Worm (Caenorhabditis elegans) whole organism, early embryonic: ENCODE results near the gene C35D10.7.

Experiments used
- B0310.2 ChIP-seq: sonication (generic microtip); optimal IDR thresholded peaks from 2 replicates; lab custom pipeline; 2016; ENCODE audit warnings: mild to moderate bottlenecking, missing genetic modification characterization, missing compliant biosample characterization
- F13C5.2 ChIP-seq: sonication (generic microtip); optimal IDR thresholded peaks from 2 replicates; lab custom pipeline; 2017; ENCODE audit warnings: mild to moderate bottlenecking, missing genetic modification characterization, inconsistent platforms, missing compliant biosample characterization
- aly-1 ChIP-seq: sonication (generic microtip); optimal IDR thresholded peaks from 2 replicates; lab custom pipeline; 2016; ENCODE audit warnings: missing genetic modification characterization, missing compliant biosample characterization
- ama-1 ChIP-seq: fragments of 150-350 bp; optimal IDR thresholded peaks from 2 replicates; lab custom pipeline; 2014
- ceh-13 ChIP-seq: fragments of 200-800 bp; sonication (Bioruptor generic); optimal IDR thresholded peaks from 2 replicates; lab custom pipeline; 2018; ENCODE audit warnings: mild to moderate bottlenecking, missing genetic modification characterization, missing compliant biosample characterization
- ceh-36 ChIP-seq: sonication (generic microtip); optimal IDR thresholded peaks from 2 replicates; lab custom pipeline; 2016; ENCODE audit warnings: missing genetic modification characterization, inconsistent platforms, missing compliant biosample characterization
- ets-7 ChIP-seq: sonication (generic microtip); optimal IDR thresholded peaks from 2 replicates; lab custom pipeline; 2016; ENCODE audit warnings: missing genotype, missing genetic modification characterization, missing compliant biosample characterization
- flt-1 ChIP-seq: fragments of 200-800 bp; sonication (Bioruptor generic); IDR thresholded peaks from 2 replicates; pipeline ENCODE4 v1.3.6; 2022; ENCODE audit warnings: missing genetic modification characterization, missing compliant biosample characterization
- hmbx-1 ChIP-seq: sonication (generic microtip); optimal IDR thresholded peaks from 2 replicates; lab custom pipeline; 2016; ENCODE audit warnings: mild to moderate bottlenecking, missing genetic modification characterization, missing compliant biosample characterization
- hmg-4 ChIP-seq: fragments of 200-800 bp; sonication (Bioruptor generic); optimal IDR thresholded peaks from 2 replicates; lab custom pipeline; 2018; ENCODE audit warnings: mild to moderate bottlenecking, missing genetic modification characterization, missing compliant biosample characterization
- hnd-1 ChIP-seq: sonication (generic microtip); optimal IDR thresholded peaks from 2 replicates; lab custom pipeline; 2016; ENCODE audit warnings: missing genetic modification characterization, missing compliant biosample characterization
- pes-1 ChIP-seq: fragments of 200-800 bp; sonication (Bioruptor generic); IDR thresholded peaks from 2 replicates; pipeline ENCODE4 v1.3.6; 2022; ENCODE audit warnings: missing genetic modification reagents, missing genetic modification characterization, missing compliant biosample characterization
- scrt-1 ChIP-seq: fragments of 200-800 bp; sonication (Bioruptor generic); IDR thresholded peaks from 2 replicates; pipeline ENCODE4 v1.3.6; 2022; ENCODE audit warnings: missing genetic modification characterization, missing compliant biosample characterization
- sea-1 ChIP-seq: fragments of 200-800 bp; sonication (Bioruptor generic); conservative IDR thresholded peaks from 2 replicates; pipeline ENCODE4 v1.3.6; 2022; ENCODE audit warnings: missing genetic modification characterization, missing compliant biosample characterization
- tbx-11 ChIP-seq: fragments of 200-800 bp; sonication (Bioruptor generic); IDR thresholded peaks from 2 replicates; pipeline ENCODE4 v1.3.6; 2022; ENCODE audit warnings: missing genetic modification characterization, missing compliant biosample characterization
- tbx-37 ChIP-seq: fragments of 200-800 bp; sonication (Bioruptor generic); conservative IDR thresholded peaks from 2 replicates; pipeline ENCODE4 v1.3.6; 2022; ENCODE audit warnings: missing genetic modification reagents, missing genetic modification characterization, missing compliant biosample characterization
- tra-4 ChIP-seq: sonication (generic microtip); optimal IDR thresholded peaks from 2 replicates; lab custom pipeline; 2017; ENCODE audit warnings: missing genetic modification characterization, missing compliant biosample characterization

The C35D10.7 gene

ce11 chrIII:4819843-4820242, 36.1 kb upstream of the C35D10.7 start, which contains the start of gene F26A1.7:
TSS of gene F26A1.7 (minus strand) at chrIII:4819943.
- TF ChIP-seq tbx-11 (GFP tag; lab: Robert Waterston, UW) = no peak
- no peak for TF ChIP-seq pes-1 (GFP tag; lab: Robert Waterston, UW)
- no peak for TF ChIP-seq hmg-4
- no peak for TF ChIP-seq ceh-13 (GFP tag; lab: Kevin White, UChicago)
- TF ChIP-seq flt-1 (GFP tag; lab: Robert Waterston, UW) = no peak
- TF ChIP-seq B0310.2 (tag; lab: Kevin White, UChicago) = no peak
- TF ChIP-seq ama-1 (lab: Kevin White, UChicago) = no peak
- TF ChIP-seq hnd-1 = no peak
- TF ChIP-seq aly-1 (tag; lab: Kevin White, UChicago) = no peak
- no peak for TF ChIP-seq tra-4 (tag; lab: Kevin White, UChicago)

ce11 chrIII:4822140-4822539, 33.9 kb upstream of the C35D10.7 start, which contains the start of gene F26A1.8:
TSS of gene F26A1.8 (minus strand) at chrIII:4822240.
- TF ChIP-seq tra-4 (tag; lab: Kevin White, UChicago) (no peak), F13C5.2 (tag; lab: Kevin White, UChicago) (no peak), ama-1 (lab: Kevin White, UChicago) (no peak), pes-1 (GFP tag; lab: Robert Waterston, UW) (no peak), hmbx-1 (tag; lab: Kevin White, UChicago) (no peak), ceh-36 (tag; lab: Kevin White, UChicago) (no peak), scrt-1 (GFP tag; lab: Robert Waterston, UW) (no peak), tbx-11 (GFP tag; lab: Robert Waterston, UW) (no peak), ceh-13 (GFP tag; lab: Kevin White, UChicago) (no peak), hnd-1 (no peak), flt-1 (GFP tag; lab: Robert Waterston, UW) (no peak), hmg-4 (no peak), sea-1 (no peak), tbx-37 (GFP tag; lab: Robert Waterston, UW) (no peak), aly-1 (tag; lab: Kevin White, UChicago) (no peak), B0310.2 (tag; lab: Kevin White, UChicago) (no peak), ets-7 (tag; lab: Kevin White, UChicago) (no peak)

- no peak for TF ChIP-seq ceh-13 (GFP tag; lab: Kevin White, UChicago)
- no peak for TF ChIP-seq hmg-4
- no peak for TF ChIP-seq pes-1 (GFP tag; lab: Robert Waterston, UW)
- no peak for TF ChIP-seq scrt-1 (GFP tag; lab: Robert Waterston, UW)
- TF ChIP-seq hnd-1 = no peak
- no peak for TF ChIP-seq hmbx-1 (tag; lab: Kevin White, UChicago)
- TF ChIP-seq F13C5.2 (tag; lab: Kevin White, UChicago) = no peak
- TF ChIP-seq B0310.2 (tag; lab: Kevin White, UChicago) = no peak
- TF ChIP-seq flt-1 (GFP tag; lab: Robert Waterston, UW) = no peak
- TF ChIP-seq ceh-36 (tag; lab: Kevin White, UChicago) = no peak
- no peak for TF ChIP-seq tra-4 (tag; lab: Kevin White, UChicago)
Measured at ce11 chrIII:4826606-4827005, 29.4 kb upstream of the C35D10.7 start, which contains the start of gene F26A1.3. TSS of gene F26A1.3 (plus strand) at chrIII:4826906.

- TF ChIP-seq ama-1 (lab: Kevin White, UChicago) (no peak), ceh-13 (GFP tag; lab: Kevin White, UChicago) (no peak)
Measured at ce11 chrIII:4829440-4829839, 26.6 kb upstream of the C35D10.7 start, which contains the start of gene F26A1.9. TSS of gene F26A1.9 (minus strand) at chrIII:4829540.

- TF ChIP-seq tra-4 (tag; lab: Kevin White, UChicago) = no peak
- TF ChIP-seq B0310.2 (tag; lab: Kevin White, UChicago) = no peak
- no peak for TF ChIP-seq flt-1 (GFP tag; lab: Robert Waterston, UW)
- no peak for TF ChIP-seq ama-1 (lab: Kevin White, UChicago)
- TF ChIP-seq hmbx-1 (tag; lab: Kevin White, UChicago) = no peak
- no peak for TF ChIP-seq ceh-13 (GFP tag; lab: Kevin White, UChicago)
- no peak for TF ChIP-seq scrt-1 (GFP tag; lab: Robert Waterston, UW)
- TF ChIP-seq ceh-36 (tag; lab: Kevin White, UChicago) = no peak
- no peak for TF ChIP-seq F13C5.2 (tag; lab: Kevin White, UChicago)
- TF ChIP-seq aly-1 (tag; lab: Kevin White, UChicago) = no peak
- no peak for TF ChIP-seq hmg-4
- no peak for TF ChIP-seq tbx-37 (GFP tag; lab: Robert Waterston, UW)
- TF ChIP-seq tbx-11 (GFP tag; lab: Robert Waterston, UW) = no peak
- no peak for TF ChIP-seq sea-1
- TF ChIP-seq ets-7 (tag; lab: Kevin White, UChicago) = no peak
- TF ChIP-seq pes-1 (GFP tag; lab: Robert Waterston, UW) = no peak
Measured at ce11 chrIII:4830207-4830606, 25.8 kb upstream of the C35D10.7 start, which contains the start of gene nspd-9. TSS of gene nspd-9 (minus strand) at chrIII:4830307.

ce11 chrIII:4837429-4837828, 18.6 kb upstream of the C35D10.7 start, which contains the start of the genes acbp-7 and F26A1.19:
TSS of gene acbp-7 (plus strand) at chrIII:4837729.
TSS of gene F26A1.19 (plus strand) at chrIII:4837731.
- no peak for TF ChIP-seq F13C5.2 (tag; lab: Kevin White, UChicago)
- no peak for TF ChIP-seq aly-1 (tag; lab: Kevin White, UChicago)
- TF ChIP-seq hmg-4 = no peak
- no peak for TF ChIP-seq tra-4 (tag; lab: Kevin White, UChicago)
- no peak for TF ChIP-seq ceh-36 (tag; lab: Kevin White, UChicago)
- no peak for TF ChIP-seq B0310.2 (tag; lab: Kevin White, UChicago)
- no peak for TF ChIP-seq tbx-11 (GFP tag; lab: Robert Waterston, UW)
- TF ChIP-seq scrt-1 (GFP tag; lab: Robert Waterston, UW) = no peak
- no peak for TF ChIP-seq pes-1 (GFP tag; lab: Robert Waterston, UW)
- no peak for TF ChIP-seq hnd-1
- TF ChIP-seq ets-7 (tag; lab: Kevin White, UChicago) = no peak
- no peak for TF ChIP-seq flt-1 (GFP tag; lab: Robert Waterston, UW)
- no peak for TF ChIP-seq tbx-37 (GFP tag; lab: Robert Waterston, UW)
- TF ChIP-seq ceh-13 (GFP tag; lab: Kevin White, UChicago) = no peak
- TF ChIP-seq sea-1 = no peak
- TF ChIP-seq hmbx-1 (tag; lab: Kevin White, UChicago) = no peak

- TF ChIP-seq ets-7 (tag; lab: Kevin White, UChicago) (no peak), hmg-4 (no peak), tbx-37 (GFP tag; lab: Robert Waterston, UW) (no peak), scrt-1 (GFP tag; lab: Robert Waterston, UW) (no peak), sea-1 (no peak), ceh-13 (GFP tag; lab: Kevin White, UChicago) (no peak), B0310.2 (tag; lab: Kevin White, UChicago) (no peak), F13C5.2 (tag; lab: Kevin White, UChicago) (no peak), flt-1 (GFP tag; lab: Robert Waterston, UW) (no peak), pes-1 (GFP tag; lab: Robert Waterston, UW) (no peak), ama-1 (lab: Kevin White, UChicago) (no peak), tra-4 (tag; lab: Kevin White, UChicago) (no peak), aly-1 (tag; lab: Kevin White, UChicago) (no peak), tbx-11 (GFP tag; lab: Robert Waterston, UW) (no peak), hmbx-1 (tag; lab: Kevin White, UChicago) (no peak), ceh-36 (tag; lab: Kevin White, UChicago) (no peak), hnd-1 (no peak)
Measured at ce11 chrIII:4842173-4842572, 13.8 kb upstream of the C35D10.7 start, which contains the start of gene clec-156. TSS of gene clec-156 (minus strand) at chrIII:4842273.
